Worm (Caenorhabditis elegans): ENCODE measurements around the gene B0454.5.
A peak's percentile ranks its signal among the peaks of the same experiment; 100 is the strongest.

Gene B0454.5

DNA sequence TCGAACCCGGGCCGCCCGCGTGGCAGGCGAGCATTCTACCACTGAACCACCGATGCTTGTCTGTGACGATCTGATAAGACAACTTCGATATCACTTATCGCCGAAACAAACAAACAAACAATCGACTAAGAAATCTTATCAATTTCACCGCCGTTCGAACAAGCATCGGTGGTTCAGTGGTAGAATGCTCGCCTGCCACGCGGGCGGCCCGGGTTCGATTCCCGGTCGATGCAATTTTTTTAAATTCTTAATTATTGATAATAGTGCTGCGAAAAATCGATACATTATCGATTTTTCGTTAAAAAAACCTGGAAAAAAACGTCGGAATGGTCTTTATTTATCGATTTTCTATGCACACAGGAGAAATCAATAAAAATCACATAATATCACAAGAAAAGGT lies 23.6 kb downstream of the B0454.5 start:
- TF ChIP-seq mdl-1 (tag; optimal IDR thresholded peaks at IDR 0.05) (no peak), ztf-4 (tag; optimal IDR thresholded peaks at IDR 0.05) (no peak), sma-9 (GFP tag; optimal IDR thresholded peaks at IDR 0.05) (no peak), sma-9 (tag; optimal IDR thresholded peaks at IDR 0.05) (no peak), fos-1 (tag; optimal IDR thresholded peaks at IDR 0.05) (peak; percentile 8), zag-1 (tag; optimal IDR thresholded peaks at IDR 0.05) (no peak), alr-1 (tag; optimal IDR thresholded peaks at IDR 0.05) (no peak), nhr-12 (tag; optimal IDR thresholded peaks at IDR 0.05) (no peak), aly-2 (tag; optimal IDR thresholded peaks at IDR 0.05) (no peak), nhr-25 (tag; optimal IDR thresholded peaks at IDR 0.05) (no peak), gmeb-1 (tag; optimal IDR thresholded peaks at IDR 0.05) (peak; percentile 3), lsy-2 (tag; optimal IDR thresholded peaks at IDR 0.05) (peak in 1 of 2 experiments; percentile 42), Y55F3AM.14 (GFP tag; optimal IDR thresholded peaks at IDR 0.05) (no peak), snpc-4 (tag; optimal IDR thresholded peaks at IDR 0.05) (no peak), lin-11 (tag; optimal IDR thresholded peaks at IDR 0.05) (no peak), dmd-4 (tag; optimal IDR thresholded peaks at IDR 0.05) (no peak), crh-2 (tag; optimal IDR thresholded peaks at IDR 0.05) (peak; percentile 71), mbf-1 (tag; optimal IDR thresholded peaks at IDR 0.05) (no peak), sma-3 (GFP tag; optimal IDR thresholded peaks at IDR 0.05) (peak; percentile 45), C34F6.9 (tag; optimal IDR thresholded peaks at IDR 0.05) (no peak), F13H6.1 (tag; optimal IDR thresholded peaks at IDR 0.05) (no peak), nhr-11 (tag; optimal IDR thresholded peaks at IDR 0.05) (no peak)

- no peak for TF ChIP-seq nhr-129 (tag; optimal IDR thresholded peaks at IDR 0.05)
- TF ChIP-seq lin-11 (tag; optimal IDR thresholded peaks at IDR 0.05): no peak
These were observed 24.2 kb downstream of the B0454.5 start for ce11 chrII:3062876-3063275.

DNA sequence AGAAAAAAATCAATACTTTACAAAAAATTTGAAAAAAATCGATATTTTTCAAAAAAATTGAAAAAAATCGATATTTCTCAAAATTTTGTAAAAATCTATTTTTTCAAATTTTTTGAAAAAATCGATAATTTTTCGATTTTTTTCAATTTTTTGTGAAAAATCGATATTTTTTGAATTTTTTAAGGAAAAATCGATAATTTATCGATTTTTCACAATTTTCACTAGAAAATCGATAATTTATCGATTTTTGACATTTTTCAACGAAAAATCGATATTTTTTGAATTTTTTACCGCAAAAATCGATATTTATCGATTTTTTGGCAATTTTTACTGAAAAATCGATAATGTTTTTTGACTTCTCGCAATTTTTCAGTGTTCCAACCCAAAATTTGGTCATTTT lies 24.7 kb downstream of the B0454.5 start:
- no peak for TF ChIP-seq unc-55 (GFP tag; optimal IDR thresholded peaks at IDR 0.05)
- no peak for TF ChIP-seq elt-3 (tag; optimal IDR thresholded peaks at IDR 0.05)
- TF ChIP-seq ZK546.5 (tag; optimal IDR thresholded peaks at IDR 0.05): no peak
- no peak for TF ChIP-seq nhr-6 (tag; optimal IDR thresholded peaks at IDR 0.05)
- no peak for TF ChIP-seq sma-3 (GFP tag; optimal IDR thresholded peaks at IDR 0.05)
- TF ChIP-seq nhr-129 (tag; optimal IDR thresholded peaks at IDR 0.05): no peak
- no peak for TF ChIP-seq nhr-23 (tag; optimal IDR thresholded peaks at IDR 0.05)
- no peak for TF ChIP-seq skn-1 (tag; optimal IDR thresholded peaks at IDR 0.05)
- no peak for TF ChIP-seq unc-39 (tag; optimal IDR thresholded peaks at IDR 0.05)
- TF ChIP-seq lin-13 (GFP tag; optimal IDR thresholded peaks at IDR 0.05): no peak
- TF ChIP-seq nhr-25 (tag; optimal IDR thresholded peaks at IDR 0.05): no peak
- no peak for TF ChIP-seq gmeb-1 (tag; optimal IDR thresholded peaks at IDR 0.05)
- no peak for TF ChIP-seq ceh-16 (tag; optimal IDR thresholded peaks at IDR 0.05)
- no peak for TF ChIP-seq mdl-1 (tag; optimal IDR thresholded peaks at IDR 0.05)
- TF ChIP-seq unc-62 (GFP tag; optimal IDR thresholded peaks at IDR 0.05): no peak
- TF ChIP-seq aly-2 (tag; optimal IDR thresholded peaks at IDR 0.05): no peak
- TF ChIP-seq lin-11 (tag; optimal IDR thresholded peaks at IDR 0.05): no peak
- TF ChIP-seq egl-27 (tag; optimal IDR thresholded peaks at IDR 0.05): no peak
- no peak for TF ChIP-seq sem-4 (tag; optimal IDR thresholded peaks at IDR 0.05)

- TF ChIP-seq skn-1 (tag; optimal IDR thresholded peaks at IDR 0.05) (no peak), elt-3 (tag; optimal IDR thresholded peaks at IDR 0.05) (no peak), egl-27 (tag; optimal IDR thresholded peaks at IDR 0.05) (no peak), nhr-237 (tag; optimal IDR thresholded peaks at IDR 0.05) (no peak), ceh-16 (tag; optimal IDR thresholded peaks at IDR 0.05) (no peak), sem-4 (tag; optimal IDR thresholded peaks at IDR 0.05) (no peak), sma-3 (GFP tag; optimal IDR thresholded peaks at IDR 0.05) (no peak), lin-13 (GFP tag; optimal IDR thresholded peaks at IDR 0.05) (no peak), R02D3.7 (tag; optimal IDR thresholded peaks at IDR 0.05) (no peak), nhr-77 (tag; optimal IDR thresholded peaks at IDR 0.05) (no peak), nhr-23 (tag; optimal IDR thresholded peaks at IDR 0.05) (no peak), alr-1 (tag; optimal IDR thresholded peaks at IDR 0.05) (no peak)
These were observed 25.3 kb downstream of the B0454.5 start for ce11 chrII:3063984-3064383.
